Worm (Caenorhabditis elegans) whole organism, midembryonic: ENCODE measurements around the gene nlp-71.

Experiments used
- klf-2 ChIP-seq: fragments of 200-800 bp; sonication (Bioruptor generic); conservative IDR thresholded peaks from 2 replicates; pipeline ENCODE4 v1.3.6; 2022; ENCODE audit warnings: missing genetic modification reagents, missing genetic modification characterization, missing compliant biosample characterization
- tab-1 ChIP-seq: fragments of 200-800 bp; sonication (Bioruptor generic); IDR thresholded peaks from 2 replicates; pipeline ENCODE4 v1.3.6; 2022; ENCODE audit warnings: missing genetic modification characterization, missing compliant biosample characterization
- ztf-23 ChIP-seq: fragments of 200-800 bp; sonication (Bioruptor generic); IDR thresholded peaks from 2 replicates; pipeline ENCODE4 v1.3.6; 2022; ENCODE audit warnings: missing genetic modification reagents, missing genetic modification characterization, missing compliant biosample characterization
- ztf-29 ChIP-seq: fragments of 200-800 bp; sonication (Bioruptor generic); IDR thresholded peaks from 2 replicates; pipeline ENCODE4 v1.3.6; 2022; ENCODE audit warnings: missing genetic modification reagents, missing genetic modification characterization, missing compliant biosample characterization

DNA sequence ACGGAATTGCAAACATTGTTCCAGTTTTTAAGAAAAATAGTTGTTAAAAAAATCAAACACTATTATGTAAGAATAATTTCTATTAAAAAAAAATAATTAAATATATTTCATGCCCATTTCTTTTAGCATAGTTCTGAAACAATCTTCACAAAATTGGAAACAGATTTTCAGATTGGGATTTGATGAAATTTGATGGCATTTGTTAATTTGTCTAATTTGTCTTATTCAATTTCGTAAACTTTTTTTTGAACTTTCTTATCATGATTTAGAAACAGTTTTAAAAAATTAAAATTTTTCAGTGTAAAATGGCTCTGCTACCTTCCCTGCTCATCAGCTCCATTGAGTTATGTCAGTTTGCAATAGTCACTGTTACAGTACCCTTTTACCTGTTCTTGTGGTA, 8.5 kb downstream of the nlp-71 start, which contains the start of gene srv-13:
- TF ChIP-seq ztf-23 = no peak
- no peak for TF ChIP-seq klf-2 (GFP tag; lab: Robert Waterston, UW)
- no peak for TF ChIP-seq tab-1 (GFP tag; lab: Robert Waterston, UW)
- TF ChIP-seq ztf-29 (GFP tag; lab: Robert Waterston, UW) = no peak
